Worm (Caenorhabditis elegans) whole organism, L2 larva: Measurements from ENCODE around the gene F20E11.17.

Experiments used
- lin-13 ChIP-seq: fragments of 150-350 bp; optimal IDR thresholded peaks from 2 replicates; lab custom pipeline; 2014; ENCODE audit warnings: missing biosample characterization, missing genetic modification reagents, missing genetic modification characterization
- nhr-11 ChIP-seq: fragments of 150-350 bp; optimal IDR thresholded peaks from 2 replicates; lab custom pipeline; 2014; ENCODE audit warnings: missing biosample characterization, missing genetic modification characterization
- unc-39 ChIP-seq: fragments of 150-350 bp; optimal IDR thresholded peaks from 2 replicates; lab custom pipeline; 2014; ENCODE audit warnings: missing biosample characterization, missing genetic modification characterization
- unc-55 ChIP-seq: fragments of 150-350 bp; sonication (generic microtip); optimal IDR thresholded peaks from 3 replicates; lab custom pipeline; 2014; ENCODE audit warnings: missing biosample characterization, missing genetic modification reagents, missing genetic modification characterization

ce11 chrV:17513831-17514230 lies 44.8 kb upstream of the F20E11.17 start:
- TF ChIP-seq nhr-11 (tag; lab: Kevin White, UChicago): no peak
- no peak for TF ChIP-seq unc-39 (tag; lab: Kevin White, UChicago)
- TF ChIP-seq lin-13 (GFP tag; lab: Kevin White, UChicago): no peak
- TF ChIP-seq unc-55 (GFP tag; lab: Kevin White, UChicago): no peak
